Fruit fly (Drosophila melanogaster) whole organism, wandering third instar larva: ENCODE results near the gene Vha16-2.

Source experiments
- Abd-B ChIP-seq: fragments of >200 bp; optimal IDR thresholded peaks from 2 replicates; lab custom pipeline; 2017; ENCODE audit warnings: missing biosample characterization, missing genetic modification characterization
- CG32264 ChIP-seq: fragments of 200-800 bp; sonication (Bioruptor generic); optimal IDR thresholded peaks from 2 replicates; lab custom pipeline; 2016; ENCODE audit warnings: missing biosample characterization, missing genetic modification characterization
- CG9705 ChIP-seq: fragments of 200-800 bp; sonication (Bioruptor generic); optimal IDR thresholded peaks from 2 replicates; lab custom pipeline; 2018; ENCODE audit warnings: missing biosample characterization, mild to moderate bottlenecking, missing genetic modification characterization
- CrebA ChIP-seq: fragments of 200-800 bp; sonication (Bioruptor generic); optimal IDR thresholded peaks from 2 replicates; lab custom pipeline; 2016; ENCODE audit warnings: missing biosample characterization, mild to moderate bottlenecking, missing genetic modification characterization, borderline replicate concordance
- Dfd ChIP-seq: fragments of >200 bp; optimal IDR thresholded peaks from 2 replicates; lab custom pipeline; 2017; ENCODE audit warnings: missing biosample characterization, missing genetic modification characterization
- Dif ChIP-seq: fragments of 200-275, 200-300 bp; sonication (Bioruptor generic); optimal IDR thresholded peaks from 2 replicates; lab custom pipeline; 2018; ENCODE audit warnings: missing biosample characterization, missing genetic modification characterization; ENCODE audit not compliant: partially characterized antibody
- GATAd ChIP-seq: sonication (Bioruptor generic); optimal IDR thresholded peaks from 2 replicates; lab custom pipeline; 2016; ENCODE audit warnings: missing biosample characterization, missing genetic modification characterization
- HLH106 ChIP-seq: fragments of 200-800 bp; optimal IDR thresholded peaks from 3 replicates; lab custom pipeline; 2019; ENCODE audit warnings: missing biosample characterization, mild to moderate bottlenecking, missing genetic modification characterization, moderate library complexity
- Hnf4 ChIP-seq: fragments of 200-800 bp; sonication (Bioruptor generic); optimal IDR thresholded peaks from 2 replicates; lab custom pipeline; 2016; ENCODE audit warnings: missing biosample characterization, mild to moderate bottlenecking, missing genetic modification characterization
- Hr78 ChIP-seq: fragments of >200 bp; optimal IDR thresholded peaks from 2 replicates; lab custom pipeline; 2017; ENCODE audit warnings: missing biosample characterization, missing genetic modification characterization
- Hr83 ChIP-seq: fragments of 200-300 bp; sonication (Bioruptor generic); optimal IDR thresholded peaks from 2 replicates; lab custom pipeline; 2016; ENCODE audit warnings: missing biosample characterization, mild to moderate bottlenecking, missing genetic modification characterization, moderate library complexity; ENCODE audit not compliant: poor library complexity, severe bottlenecking
- Jra ChIP-seq: sonication (Bioruptor generic); optimal IDR thresholded peaks from 2 replicates; lab custom pipeline; 2016; ENCODE audit warnings: missing biosample characterization, missing genetic modification characterization
- Mio ChIP-seq: sonication (Bioruptor generic); optimal IDR thresholded peaks from 2 replicates; lab custom pipeline; 2016; ENCODE audit warnings: missing biosample characterization, missing genetic modification characterization
- Myc ChIP-seq: fragments of >200 bp; optimal IDR thresholded peaks from 2 replicates; lab custom pipeline; 2017
- N ChIP-seq: fragments of >200 bp; optimal IDR thresholded peaks from 2 replicates; lab custom pipeline; 2018; ENCODE audit warnings: missing biosample characterization, missing external identifiers, missing genetic modification characterization
- OdsH ChIP-seq: fragments of 200-800 bp; sonication (Bioruptor generic); optimal IDR thresholded peaks from 2 replicates; lab custom pipeline; 2016; ENCODE audit warnings: missing biosample characterization, mild to moderate bottlenecking, missing genetic modification characterization
- Rel ChIP-seq, 2 experiments: fragments of 200-800 bp; sonication (Bioruptor generic) in 1 of 2; optimal IDR thresholded peaks; 2 replicates in 1 of 2; 3 replicates in 1 of 2; lab custom pipeline; 2016 to 2019; ENCODE audit warnings: mild to moderate bottlenecking in 2 of 2, missing biosample characterization in 2 of 2, missing genetic modification characterization in 2 of 2, moderate library complexity in 1 of 2
- Sp1 ChIP-seq: fragments of 200-800 bp; sonication (Bioruptor generic); optimal IDR thresholded peaks from 3 replicates; lab custom pipeline; 2019; ENCODE audit warnings: missing biosample characterization, mild to moderate bottlenecking, missing genetic modification characterization, moderate library complexity
- Vsx2 ChIP-seq: fragments of 200-300, 225-300 bp; sonication (Bioruptor generic); optimal IDR thresholded peaks from 2 replicates; lab custom pipeline; 2018; ENCODE audit warnings: missing biosample characterization, missing genetic modification characterization; ENCODE audit not compliant: partially characterized antibody
- br ChIP-seq: fragments of 200-800 bp; sonication (Bioruptor generic); optimal IDR thresholded peaks from 2 replicates; lab custom pipeline; 2016; ENCODE audit warnings: missing biosample characterization, missing genetic modification characterization
- brk ChIP-seq: fragments of 200-800 bp; sonication (Bioruptor generic); optimal IDR thresholded peaks from 2 replicates; lab custom pipeline; 2016; ENCODE audit warnings: missing biosample characterization, mild to moderate bottlenecking, missing genetic modification characterization
- dl ChIP-seq, 2 experiments: fragments of 175-275, 200-275 bp in 1 of 2; fragments of 200-275 bp in 1 of 2; sonication (Bioruptor generic); optimal IDR thresholded peaks; lab custom pipeline; 2018; ENCODE audit warnings: mild to moderate bottlenecking in 2 of 2, missing biosample characterization in 2 of 2, missing genetic modification characterization in 2 of 2, moderate library complexity in 2 of 2; ENCODE audit not compliant: partially characterized antibody in 2 of 2, insufficient read depth in 1 of 2
- dmrt93B ChIP-seq: fragments of 200-800 bp; sonication (Bioruptor generic); optimal IDR thresholded peaks from 2 replicates; lab custom pipeline; 2018; ENCODE audit warnings: missing biosample characterization, mild to moderate bottlenecking, missing genetic modification characterization
- dsf ChIP-seq: sonication (Bioruptor generic); optimal IDR thresholded peaks from 2 replicates; lab custom pipeline; 2016; ENCODE audit warnings: missing biosample characterization, missing genetic modification characterization, borderline replicate concordance
- ey ChIP-seq: fragments of 200-800 bp; sonication (Bioruptor generic); optimal IDR thresholded peaks from 2 replicates; lab custom pipeline; 2016; ENCODE audit warnings: missing biosample characterization, missing genetic modification characterization
- foxo ChIP-seq, 2 experiments: fragments of 200-800 bp; sonication (Bioruptor generic); optimal IDR thresholded peaks; 2 replicates in 1 of 2; 3 replicates in 1 of 2; lab custom pipeline; 2016 to 2017; ENCODE audit warnings: missing biosample characterization in 2 of 2, missing genetic modification characterization in 2 of 2
- fru ChIP-seq: fragments of 200-800 bp; sonication (Bioruptor generic); optimal IDR thresholded peaks from 3 replicates; lab custom pipeline; 2016; ENCODE audit warnings: missing biosample characterization, mild to moderate bottlenecking, missing genetic modification characterization
- h ChIP-seq: fragments of 200-800 bp; sonication (Bioruptor generic); optimal IDR thresholded peaks from 3 replicates; lab custom pipeline; 2016; ENCODE audit warnings: missing biosample characterization, mild to moderate bottlenecking, missing genetic modification characterization
- jim ChIP-seq: fragments of 175-275, 200-325 bp; sonication (Bioruptor generic); optimal IDR thresholded peaks from 2 replicates; lab custom pipeline; 2016; ENCODE audit warnings: missing biosample characterization, mild to moderate bottlenecking, missing genetic modification characterization
- lola ChIP-seq: fragments of >200 bp; optimal IDR thresholded peaks from 2 replicates; lab custom pipeline; 2017; ENCODE audit warnings: missing biosample characterization, missing genetic modification characterization
- pan ChIP-seq: fragments of >200 bp; optimal IDR thresholded peaks from 2 replicates; lab custom pipeline; 2017
- psq ChIP-seq: fragments of 200-800 bp; sonication (Bioruptor generic); optimal IDR thresholded peaks from 3 replicates; lab custom pipeline; 2017; ENCODE audit warnings: missing biosample characterization, mild to moderate bottlenecking, missing genetic modification characterization, moderate library complexity
- rgr ChIP-seq: fragments of 200-800 bp; sonication (Bioruptor generic); optimal IDR thresholded peaks from 3 replicates; lab custom pipeline; 2016; ENCODE audit warnings: missing biosample characterization, mild to moderate bottlenecking, missing genetic modification characterization
- sage ChIP-seq: fragments of 200-800 bp; sonication (Bioruptor generic); optimal IDR thresholded peaks from 2 replicates; lab custom pipeline; 2016; ENCODE audit warnings: missing biosample characterization, mild to moderate bottlenecking, missing genetic modification characterization
- sv ChIP-seq: fragments of 200-800 bp; sonication (Bioruptor generic); optimal IDR thresholded peaks from 3 replicates; lab custom pipeline; 2016; ENCODE audit warnings: missing biosample characterization, missing genetic modification characterization
- tai ChIP-seq: sonication (Bioruptor generic); optimal IDR thresholded peaks from 2 replicates; lab custom pipeline; 2016; ENCODE audit warnings: missing biosample characterization, missing genetic modification characterization
- usp ChIP-seq: fragments of >200 bp; optimal IDR thresholded peaks from 2 replicates; lab custom pipeline; 2017; ENCODE audit warnings: missing biosample characterization, missing genetic modification characterization
- woc ChIP-seq: sonication (Bioruptor generic); optimal IDR thresholded peaks from 2 replicates; lab custom pipeline; 2016; ENCODE audit warnings: missing biosample characterization, mild to moderate bottlenecking, missing genetic modification characterization

Gene Vha16-2

DNA sequence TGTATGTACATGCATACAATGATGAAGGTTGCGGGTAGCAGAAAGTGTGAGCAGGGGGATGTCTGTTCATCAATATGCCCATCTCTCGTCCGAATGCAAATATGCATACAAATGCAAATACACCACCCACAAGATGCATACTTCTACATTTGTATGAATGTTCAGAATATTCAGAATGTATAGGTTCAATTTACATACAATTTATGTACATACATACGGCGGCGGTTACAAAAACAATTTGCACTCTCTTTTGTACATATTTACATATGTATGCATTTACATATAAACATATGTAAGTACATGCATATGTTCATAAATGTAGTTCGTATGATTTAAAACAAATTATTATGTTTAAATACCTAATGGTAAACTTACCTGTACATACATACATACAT is 17.1 kb downstream of the Vha16-2 start:
- no peak for TF ChIP-seq Hr78
- TF ChIP-seq Hr83 (GFP tag; lab: Kevin White, UChicago), result no peak
- no peak for TF ChIP-seq h (GFP tag; lab: Kevin White, UChicago)
- no peak for TF ChIP-seq OdsH (GFP tag; lab: Kevin White, UChicago)
- TF ChIP-seq Vsx2 (GFP tag; lab: Kevin White, UChicago), result no peak
- no peak for TF ChIP-seq psq (GFP tag; lab: Kevin White, UChicago)
- no peak for TF ChIP-seq jim (GFP tag; lab: Kevin White, UChicago)
- no peak for TF ChIP-seq HLH106 (tag; lab: Kevin White, UChicago)
- TF ChIP-seq CG32264, result no peak
- no peak for TF ChIP-seq lola

DNA sequence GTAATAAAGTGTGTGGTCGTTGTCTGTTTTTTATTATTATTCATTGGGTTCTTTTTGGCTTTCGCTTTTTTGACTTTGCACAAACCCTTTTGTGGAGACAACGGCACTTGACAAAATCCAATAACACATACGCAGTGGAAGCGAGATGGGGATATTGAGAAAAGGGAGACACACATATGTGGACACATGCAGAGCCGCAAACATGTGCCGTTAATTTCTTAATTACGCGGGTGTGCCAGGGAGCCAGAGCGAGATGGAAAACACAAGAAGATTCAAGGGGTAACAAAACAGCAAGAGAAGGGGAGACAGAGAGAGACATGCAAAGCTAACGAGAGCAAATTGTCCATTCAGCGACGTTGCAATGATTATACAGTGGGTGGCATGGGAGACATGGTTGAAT is 17.7 kb downstream of the Vha16-2 start:
- TF ChIP-seq CG9705 (GFP tag; lab: Kevin White, UChicago) (no peak), Vsx2 (GFP tag; lab: Kevin White, UChicago) (peak; percentile 66), Mio (GFP tag; lab: Kevin White, UChicago) (no peak), pan (lab: Kevin White, UChicago) (no peak), Hnf4 (GFP tag; lab: Kevin White, UChicago) (no peak), lola (no peak), Hr83 (GFP tag; lab: Kevin White, UChicago) (no peak), dl (GFP tag; optimal IDR thresholded peaks at IDR 0.05; lab: Kevin White, UChicago; ENCODE audit: insufficient read depth in 1 of 2, partially characterized antibody in 2 of 2) (no peak), br (GFP tag; lab: Kevin White, UChicago) (peak; percentile 40), GATAd (GFP tag; lab: Kevin White, UChicago) (no peak), jim (GFP tag; lab: Kevin White, UChicago) (no peak), psq (GFP tag; lab: Kevin White, UChicago) (peak; percentile 8), dmrt93B (GFP tag; lab: Kevin White, UChicago) (no peak), Hr78 (no peak), CG32264 (no peak), OdsH (GFP tag; lab: Kevin White, UChicago) (no peak), rgr (peak; percentile 28), Rel (GFP tag; optimal IDR thresholded peaks at IDR 0.05; lab: Kevin White, UChicago) (no peak), Rel (tag; optimal IDR thresholded peaks at IDR 0.05; lab: Kevin White, UChicago) (peak; percentile 11), foxo (GFP tag; optimal IDR thresholded peaks at IDR 0.05; lab: Kevin White, UChicago) (no peak), brk (no peak), ey (no peak), Abd-B (GFP tag; lab: Kevin White, UChicago) (no peak), tai (no peak), CrebA (no peak), N (GFP tag; lab: Kevin White, UChicago) (no peak), Jra (GFP tag; lab: Kevin White, UChicago) (no peak), fru (no peak), Sp1 (GFP tag; lab: Kevin White, UChicago) (no peak), dsf (GFP tag; lab: Kevin White, UChicago) (no peak), Dif (GFP tag; lab: Kevin White, UChicago) (no peak), h (GFP tag; lab: Kevin White, UChicago) (no peak), woc (GFP tag; lab: Kevin White, UChicago) (no peak), sage (GFP tag; lab: Kevin White, UChicago) (no peak), Myc (lab: Kevin White, UChicago) (no peak), HLH106 (tag; lab: Kevin White, UChicago) (no peak), Dfd (GFP tag; lab: Kevin White, UChicago) (no peak)
- TF ChIP-seq, all 38 proteins: peak for 5

DNA sequence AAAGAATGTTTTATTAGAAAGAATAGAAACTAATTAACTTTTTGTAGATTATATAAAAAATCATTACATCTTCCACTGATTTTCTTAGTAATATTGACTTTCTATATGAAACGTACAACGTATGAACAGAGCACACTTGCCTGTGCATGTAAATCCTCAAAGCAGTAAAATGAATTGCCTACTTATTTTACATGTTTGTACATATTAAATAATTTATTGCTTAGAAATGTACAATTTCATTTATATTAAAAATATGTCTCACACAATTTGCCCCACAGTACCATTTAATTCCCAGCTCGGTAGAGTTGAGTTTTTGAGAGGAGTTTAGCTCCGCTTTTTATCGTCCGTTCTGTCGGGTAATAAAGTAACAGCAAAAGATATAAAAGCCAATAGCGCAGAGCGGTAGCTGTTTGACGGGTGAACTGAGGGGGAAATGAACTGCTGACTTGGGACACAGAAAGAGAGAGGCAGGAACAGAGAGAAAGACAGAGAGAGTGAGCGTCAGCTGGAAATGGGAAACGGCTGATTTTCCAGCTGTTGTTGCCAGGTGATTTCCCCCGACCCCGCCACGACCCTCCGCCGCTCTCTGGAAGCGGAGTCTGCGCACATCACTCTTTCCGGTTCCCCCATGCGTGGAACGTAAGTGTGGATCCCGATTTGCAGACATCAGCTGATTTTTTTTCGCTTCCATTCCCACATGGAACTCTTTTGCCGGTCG is 18.5 kb downstream of the Vha16-2 start:
- no peak for TF ChIP-seq Myc (lab: Kevin White, UChicago)
- TF ChIP-seq fru, result peak; percentile 25
- no peak for TF ChIP-seq jim (GFP tag; lab: Kevin White, UChicago)
- no peak for TF ChIP-seq rgr
- no peak for TF ChIP-seq CG32264
- TF ChIP-seq sage (GFP tag; lab: Kevin White, UChicago), result no peak
- peak; percentile 45 for TF ChIP-seq Sp1 (GFP tag; lab: Kevin White, UChicago)
- TF ChIP-seq Hnf4 (GFP tag; lab: Kevin White, UChicago), result peak; percentile 29
- TF ChIP-seq dsf (GFP tag; lab: Kevin White, UChicago), result no peak
- peak; percentile 12 for TF ChIP-seq h (GFP tag; lab: Kevin White, UChicago)
- no peak for TF ChIP-seq Hr83 (GFP tag; lab: Kevin White, UChicago)
- no peak for TF ChIP-seq Jra (GFP tag; lab: Kevin White, UChicago)
- TF ChIP-seq dmrt93B (GFP tag; lab: Kevin White, UChicago), result no peak
- no peak for TF ChIP-seq Dfd (GFP tag; lab: Kevin White, UChicago)
- TF ChIP-seq CrebA, result no peak
- no peak for TF ChIP-seq OdsH (GFP tag; lab: Kevin White, UChicago)
- no peak for TF ChIP-seq sv (GFP tag; lab: Kevin White, UChicago)
- TF ChIP-seq N (GFP tag; lab: Kevin White, UChicago), result no peak
- TF ChIP-seq Hr78, result no peak
- TF ChIP-seq lola, result no peak
- TF ChIP-seq CG9705 (GFP tag; lab: Kevin White, UChicago), result peak; percentile 4
- no peak for TF ChIP-seq woc (GFP tag; lab: Kevin White, UChicago)
- TF ChIP-seq Abd-B (GFP tag; lab: Kevin White, UChicago), result no peak
- TF ChIP-seq Mio (GFP tag; lab: Kevin White, UChicago), result no peak
- no peak for TF ChIP-seq GATAd (GFP tag; lab: Kevin White, UChicago)
- peak; percentile 7 for TF ChIP-seq Dif (GFP tag; lab: Kevin White, UChicago)
- no peak for TF ChIP-seq ey
- no peak for TF ChIP-seq Rel (GFP tag; optimal IDR thresholded peaks at IDR 0.05; lab: Kevin White, UChicago)
- TF ChIP-seq Rel (tag; optimal IDR thresholded peaks at IDR 0.05; lab: Kevin White, UChicago), result no peak
- peak; percentile 19 for TF ChIP-seq brk
- TF ChIP-seq pan (lab: Kevin White, UChicago), result no peak
- no peak for TF ChIP-seq usp
- no peak for TF ChIP-seq foxo (GFP tag; optimal IDR thresholded peaks at IDR 0.05; lab: Kevin White, UChicago)
